Fruit fly (Drosophila melanogaster) whole organism, embryonic: ENCODE measurements around the gene Gyc89Da.

Experiments
- ATbp ChIP-seq: fragments of 200-800 bp; sonication (Bioruptor generic); optimal IDR thresholded peaks from 2 replicates; lab custom pipeline; 2017; ENCODE audit warnings: missing biosample characterization, mild to moderate bottlenecking, missing genetic modification characterization, missing genetic modification reagents
- Bdp1 ChIP-seq: fragments of 200-800 bp; sonication (Bioruptor generic); optimal IDR thresholded peaks from 3 replicates; lab custom pipeline; 2016; ENCODE audit warnings: missing biosample characterization, missing genetic modification characterization
- BtbVII ChIP-seq: fragments of 200-800 bp; sonication (Bioruptor generic); optimal IDR thresholded peaks from 3 replicates; lab custom pipeline; 2017; ENCODE audit warnings: missing biosample characterization, mild to moderate bottlenecking, missing genetic modification characterization
- CG10431 ChIP-seq: fragments of 200-800 bp; sonication (Bioruptor generic); optimal IDR thresholded peaks from 3 replicates; lab custom pipeline; 2018; ENCODE audit warnings: missing biosample characterization, mild to moderate bottlenecking, missing genetic modification characterization
- CG11398 ChIP-seq: fragments of 200-800 bp; sonication (Bioruptor generic); optimal IDR thresholded peaks from 2 replicates; lab custom pipeline; 2016; ENCODE audit warnings: missing biosample characterization, missing genetic modification characterization
- CG13296 ChIP-seq: fragments of 200-800 bp; sonication (Bioruptor generic); optimal IDR thresholded peaks from 3 replicates; lab custom pipeline; 2018; ENCODE audit warnings: missing biosample characterization, mild to moderate bottlenecking, missing genetic modification characterization
- CG13624 ChIP-seq: fragments of 200-800 bp; sonication (Bioruptor generic); optimal IDR thresholded peaks from 2 replicates; lab custom pipeline; 2016; ENCODE audit warnings: missing biosample characterization, missing genetic modification characterization
- CG14014 ChIP-seq: fragments of 200-800 bp; sonication (Bioruptor generic); IDR thresholded peaks from 2 replicates; pipeline ENCODE4 v1.3.6; 2022; ENCODE audit warnings: missing biosample characterization, missing genetic modification characterization
- CG1529 ChIP-seq: fragments of 200-800 bp; sonication (Bioruptor generic); optimal IDR thresholded peaks from 3 replicates; lab custom pipeline; 2018; ENCODE audit warnings: missing biosample characterization, missing genetic modification characterization
- CG1832 ChIP-seq: fragments of 200-800 bp; sonication (Bioruptor generic); optimal IDR thresholded peaks from 2 replicates; lab custom pipeline; 2017; ENCODE audit warnings: missing biosample characterization, mild to moderate bottlenecking, missing genetic modification characterization, inconsistent platforms
- CG2116 ChIP-seq: fragments of 200-800 bp; sonication (Bioruptor generic); optimal IDR thresholded peaks from 3 replicates; lab custom pipeline; 2018; ENCODE audit warnings: missing biosample characterization, mild to moderate bottlenecking, missing genetic modification characterization
- CG2120 ChIP-seq: fragments of 200-800 bp; sonication (Bioruptor generic); optimal IDR thresholded peaks from 3 replicates; lab custom pipeline; 2016; ENCODE audit warnings: missing biosample characterization, missing genetic modification characterization
- CG30403 ChIP-seq: fragments of 200-800 bp; sonication (Bioruptor generic); optimal IDR thresholded peaks from 3 replicates; lab custom pipeline; 2016; ENCODE audit warnings: missing biosample characterization, missing genetic modification characterization
- CG32767 ChIP-seq: fragments of 200-800 bp; sonication (Bioruptor generic); IDR thresholded peaks from 2 replicates; pipeline ENCODE4 v1.3.6; 2022; ENCODE audit warnings: missing biosample characterization, missing genetic modification characterization
- CG4282 ChIP-seq: fragments of 200-800 bp; sonication (Bioruptor generic); optimal IDR thresholded peaks from 2 replicates; lab custom pipeline; 2016; ENCODE audit warnings: missing biosample characterization, missing genetic modification characterization
- CG4820 ChIP-seq: fragments of 200-800 bp; sonication (Bioruptor generic); optimal IDR thresholded peaks from 3 replicates; lab custom pipeline; 2016; ENCODE audit warnings: missing biosample characterization, missing genetic modification characterization
- CG6175 ChIP-seq: fragments of 200-800 bp; sonication (Bioruptor generic); IDR thresholded peaks from 3 replicates; pipeline ENCODE4 v1.3.6; 2022; ENCODE audit warnings: missing biosample characterization, missing genetic modification characterization
- CG6813 ChIP-seq: fragments of 200-800 bp; sonication (Bioruptor generic); optimal IDR thresholded peaks from 2 replicates; lab custom pipeline; 2017; ENCODE audit warnings: missing biosample characterization, missing genetic modification characterization, mild to moderate bottlenecking, moderate library complexity, missing genetic modification reagents
- CG6854 ChIP-seq: fragments of 200-800 bp; sonication (Bioruptor generic); optimal IDR thresholded peaks from 3 replicates; lab custom pipeline; 2017; ENCODE audit warnings: missing biosample characterization, mild to moderate bottlenecking, missing genetic modification characterization
- CG7372 ChIP-seq: fragments of 200-800 bp; sonication (Bioruptor generic); IDR thresholded peaks from 2 replicates; pipeline ENCODE4 v1.3.6; 2022; ENCODE audit warnings: missing biosample characterization, missing genetic modification characterization
- CG7987 ChIP-seq: fragments of 200-800 bp; sonication (Bioruptor generic); optimal IDR thresholded peaks from 2 replicates; lab custom pipeline; 2018; ENCODE audit warnings: missing biosample characterization, mild to moderate bottlenecking, missing genetic modification characterization, moderate library complexity
- Doc2 ChIP-seq: fragments of 200-800 bp; sonication (Bioruptor generic); IDR thresholded peaks from 2 replicates; pipeline ENCODE4 v1.3.6; 2022; ENCODE audit warnings: missing biosample characterization, missing genetic modification characterization
- Mes4 ChIP-seq: fragments of 200-800 bp; sonication (Bioruptor generic); optimal IDR thresholded peaks from 2 replicates; lab custom pipeline; 2016; ENCODE audit warnings: missing biosample characterization, missing genetic modification characterization
- Neu2 ChIP-seq: fragments of 200-800 bp; sonication (Bioruptor generic); optimal IDR thresholded peaks from 3 replicates; lab custom pipeline; 2016; ENCODE audit warnings: missing biosample characterization, missing genetic modification characterization, borderline replicate concordance
- Nf-YC ChIP-seq: fragments of 200-800 bp; optimal IDR thresholded peaks from 3 replicates; lab custom pipeline; 2019; ENCODE audit warnings: missing biosample characterization, mild to moderate bottlenecking, missing genetic modification characterization, moderate library complexity
- Opbp ChIP-seq: fragments of 200-800 bp; sonication (Bioruptor generic); IDR thresholded peaks from 3 replicates; pipeline ENCODE4 v1.3.6; 2022; ENCODE audit warnings: missing biosample characterization, missing genetic modification characterization; ENCODE audit not compliant: partially characterized antibody
- Ptx1 ChIP-seq: fragments of 200-800 bp; sonication (Bioruptor generic); IDR thresholded peaks from 2 replicates; pipeline ENCODE4 v1.3.6; 2022; ENCODE audit warnings: missing biosample characterization, missing genetic modification characterization
- Rfx ChIP-seq: fragments of 200-800 bp; sonication (Bioruptor generic); IDR thresholded peaks from 2 replicates; pipeline ENCODE4 v1.3.6; 2022; ENCODE audit warnings: missing biosample characterization, missing genetic modification characterization
- Side ChIP-seq: fragments of 200-800 bp; sonication (Bioruptor generic); optimal IDR thresholded peaks from 2 replicates; lab custom pipeline; 2016; ENCODE audit warnings: missing biosample characterization, missing genetic modification characterization
- Taf1 ChIP-seq: fragments of 200-800 bp; sonication (Bioruptor generic); IDR thresholded peaks from 2 replicates; pipeline ENCODE4 v1.3.6; 2022; ENCODE audit warnings: missing biosample characterization, missing genetic modification characterization
- YL-1 ChIP-seq: fragments of 200-800 bp; sonication (Bioruptor generic); optimal IDR thresholded peaks from 3 replicates; lab custom pipeline; 2017; ENCODE audit warnings: missing biosample characterization, mild to moderate bottlenecking, missing genetic modification characterization
- ab ChIP-seq: fragments of 200-800 bp; sonication (Bioruptor generic); optimal IDR thresholded peaks from 2 replicates; lab custom pipeline; 2016; ENCODE audit warnings: missing biosample characterization, missing genetic modification characterization
- al ChIP-seq: fragments of 200-800 bp; sonication (Bioruptor generic); IDR thresholded peaks from 2 replicates; pipeline ENCODE4 v1.3.6; 2022; ENCODE audit warnings: missing biosample characterization, missing genetic modification characterization
- en ChIP-seq: fragments of 200-800 bp; sonication (Bioruptor generic); optimal IDR thresholded peaks from 2 replicates; lab custom pipeline; 2016; ENCODE audit warnings: missing biosample characterization, missing genetic modification characterization
- gt ChIP-seq: fragments of 200-800 bp; sonication (Bioruptor generic); IDR thresholded peaks from 2 replicates; pipeline ENCODE4 v1.3.6; 2022; ENCODE audit warnings: missing biosample characterization, missing genetic modification characterization
- knrl ChIP-seq: fragments of 200-800 bp; sonication (Bioruptor generic); IDR thresholded peaks from 3 replicates; pipeline ENCODE4 v1.3.6; 2022; ENCODE audit warnings: missing biosample characterization, missing genetic modification characterization; ENCODE audit not compliant: partially characterized antibody
- lola ChIP-seq, 3 experiments: fragments of >200 bp in 2 of 3; fragments of 200-800 bp in 1 of 3; sonication (Bioruptor generic) in 1 of 3; optimal IDR thresholded peaks; 2 replicates each; lab custom pipeline; 2017 to 2019; ENCODE audit warnings: missing biosample characterization in 3 of 3, missing genetic modification characterization in 3 of 3, mild to moderate bottlenecking in 1 of 3, moderate library complexity in 1 of 3
- mam ChIP-seq: fragments of 200-800 bp; sonication (Bioruptor generic); optimal IDR thresholded peaks from 3 replicates; lab custom pipeline; 2016; ENCODE audit warnings: missing biosample characterization, missing genetic modification characterization
- mld ChIP-seq: fragments of 200-800 bp; sonication (Bioruptor generic); IDR thresholded peaks from 3 replicates; pipeline ENCODE4 v1.3.6; 2022; ENCODE audit warnings: missing biosample characterization, missing genetic modification characterization; ENCODE audit not compliant: partially characterized antibody
- nau ChIP-seq: fragments of 200-800 bp; sonication (Bioruptor generic); optimal IDR thresholded peaks from 3 replicates; lab custom pipeline; 2017; ENCODE audit warnings: missing biosample characterization, mild to moderate bottlenecking, missing genetic modification characterization, missing genetic modification reagents
- nerfin-2 ChIP-seq: fragments of 200-800 bp; sonication (Bioruptor generic); IDR thresholded peaks from 2 replicates; pipeline ENCODE4 v1.3.6; 2022; ENCODE audit warnings: missing biosample characterization, missing genetic modification characterization; ENCODE audit not compliant: partially characterized antibody
- onecut ChIP-seq: fragments of 200-800 bp; sonication (Bioruptor generic); IDR thresholded peaks from 2 replicates; pipeline ENCODE4 v1.3.6; 2022; ENCODE audit warnings: missing biosample characterization, missing genetic modification characterization
- org-1 ChIP-seq: fragments of 200-800 bp; sonication (Bioruptor generic); optimal IDR thresholded peaks from 2 replicates; lab custom pipeline; 2017; ENCODE audit warnings: missing biosample characterization, missing genetic modification characterization
- otp ChIP-seq: fragments of 200-800 bp; sonication (Bioruptor generic); IDR thresholded peaks from 3 replicates; pipeline ENCODE4, ENCODE4 v1.3.6; 2022; ENCODE audit warnings: missing biosample characterization, missing genetic modification characterization
- peb ChIP-seq: fragments of 200-800 bp; sonication (Bioruptor generic); IDR thresholded peaks from 2 replicates; pipeline ENCODE4 v1.3.6; 2022; ENCODE audit warnings: missing biosample characterization, missing genetic modification characterization
- ranshi ChIP-seq: fragments of 200-800 bp; sonication (Bioruptor generic); IDR thresholded peaks from 2 replicates; pipeline ENCODE4 v1.3.6; 2022; ENCODE audit warnings: missing biosample characterization, missing genetic modification characterization
- ro ChIP-seq: fragments of 200-800 bp; sonication (Bioruptor generic); IDR thresholded peaks from 2 replicates; pipeline ENCODE4 v1.3.6; 2022; ENCODE audit warnings: missing biosample characterization, missing genetic modification characterization
- row ChIP-seq: fragments of 200-800 bp; sonication (Bioruptor generic); IDR thresholded peaks from 3 replicates; pipeline ENCODE4 v1.3.6; 2022; ENCODE audit warnings: missing biosample characterization, missing genetic modification characterization
- tgo ChIP-seq: fragments of 200-800 bp; sonication (Bioruptor generic); IDR thresholded peaks from 3 replicates; pipeline ENCODE4 v1.3.6; 2022; ENCODE audit warnings: missing biosample characterization, missing genetic modification characterization
- tll ChIP-seq, 2 experiments: fragments of 200-800 bp in 1 of 2; fragments of >200 bp in 1 of 2; sonication (Bioruptor generic) in 1 of 2; optimal IDR thresholded peaks; 2 replicates each; lab custom pipeline; 2017 to 2019; ENCODE audit warnings: missing biosample characterization in 2 of 2, missing genetic modification characterization in 2 of 2, mild to moderate bottlenecking in 1 of 2, moderate library complexity in 1 of 2
- tna ChIP-seq: fragments of 200-800 bp; sonication (Bioruptor generic); IDR thresholded peaks from 2 replicates; pipeline ENCODE4 v1.3.6; 2022; ENCODE audit warnings: missing biosample characterization, missing genetic modification characterization; ENCODE audit not compliant: partially characterized antibody

The Gyc89Da gene

dm6 chr3R:16453597-16453996 is 18.8 kb upstream of the Gyc89Da start, which contains the start of gene Pak3 (continued):
- TF ChIP-seq Neu2 (GFP tag; lab: Kevin White, UChicago) (no peak), Bdp1 (GFP tag; lab: Kevin White, UChicago) (no peak), BtbVII (no peak), CG1832 (GFP tag; lab: Kevin White, UChicago) (no peak), mld (GFP tag; lab: Robert Waterston, UW) (peak; percentile 45; the same call in 1 of the 3 replicates), Side (GFP tag; lab: Kevin White, UChicago) (no peak), CG6854 (GFP tag; lab: Kevin White, UChicago) (no peak), CG7372 (GFP tag; lab: Robert Waterston, UW) (no peak), CG2116 (GFP tag; lab: Kevin White, UChicago) (peak; percentile 60), org-1 (no peak), Nf-YC (tag; lab: Kevin White, UChicago) (peak; percentile 12), CG4820 (no peak), tll (GFP tag; optimal IDR thresholded peaks at IDR 0.05; lab: Kevin White, UChicago) (no peak), CG14014 (GFP tag; lab: Robert Waterston, UW) (no peak), ATbp (GFP tag; lab: Kevin White, UChicago) (no peak), otp (GFP tag; lab: Robert Waterston, UW) (no peak), CG1529 (no peak), tna (GFP tag; lab: Robert Waterston, UW) (no peak; the same call in 1 of the 2 replicates), Ptx1 (GFP tag; lab: Robert Waterston, UW) (no peak), CG11398 (GFP tag; lab: Kevin White, UChicago) (no peak), Rfx (GFP tag; lab: Robert Waterston, UW) (peak; percentile 6; the same call in 1 of the 2 replicates), CG6813 (GFP tag; lab: Kevin White, UChicago) (no peak), peb (GFP tag; lab: Robert Waterston, UW) (no peak), Opbp (GFP tag; lab: Robert Waterston, UW) (peak; percentile 75), CG7987 (GFP tag; lab: Kevin White, UChicago) (peak; percentile 15), nau (GFP tag; lab: Kevin White, UChicago) (no peak), tgo (GFP tag; lab: Robert Waterston, UW) (no peak), Doc2 (no peak), CG6175 (GFP tag; lab: Robert Waterston, UW) (no peak), lola (GFP tag; optimal IDR thresholded peaks at IDR 0.05; lab: Kevin White, UChicago) (no peak), nerfin-2 (GFP tag; lab: Robert Waterston, UW) (peak; percentile 9; the same call in 1 of the 2 replicates), Taf1 (GFP tag; lab: Robert Waterston, UW) (no peak), CG32767 (GFP tag; lab: Robert Waterston, UW) (no peak), CG30403 (no peak), onecut (GFP tag; lab: Robert Waterston, UW) (no peak), CG13624 (no peak), ro (no peak), YL-1 (GFP tag; lab: Kevin White, UChicago) (no peak), CG2120 (GFP tag; lab: Kevin White, UChicago) (no peak), Mes4 (GFP tag; lab: Kevin White, UChicago) (no peak), ab (GFP tag; lab: Kevin White, UChicago) (no peak), CG4282 (no peak), CG10431 (no peak), row (GFP tag; lab: Robert Waterston, UW) (peak; percentile 51; the same call in 1 of the 3 replicates), knrl (peak; percentile 65), en (GFP tag; lab: Kevin White, UChicago) (no peak), gt (GFP tag; lab: Robert Waterston, UW) (no peak), mam (no peak), al (GFP tag; lab: Robert Waterston, UW) (no peak), ranshi (no peak), CG13296 (GFP tag; lab: Kevin White, UChicago) (peak; percentile 12)
